Worm (Caenorhabditis elegans) whole organism, L4 larva: ENCODE results near the gene C14A6.6.

Experiments
- R02D3.7 ChIP-seq: fragments of 150-350 bp; sonication (generic microtip); optimal IDR thresholded peaks from 3 replicates; lab custom pipeline; 2014; ENCODE audit warnings: missing biosample characterization, missing genetic modification characterization
- lin-13 ChIP-seq: fragments of 150-350 bp; optimal IDR thresholded peaks from 2 replicates; lab custom pipeline; 2014; ENCODE audit warnings: missing biosample characterization, missing genetic modification reagents, missing genetic modification characterization
- lin-15B ChIP-seq: fragments of 150-350 bp; sonication (generic microtip); optimal IDR thresholded peaks from 3 replicates; lab custom pipeline; 2014; ENCODE audit warnings: missing biosample characterization, missing genetic modification characterization
- lin-29 ChIP-seq: fragments of 200-800 bp; sonication (Bioruptor generic); IDR thresholded peaks from 2 replicates; pipeline ENCODE4 v1.3.6; 2022; ENCODE audit warnings: missing genetic modification reagents, missing genetic modification characterization, missing compliant biosample characterization
- lin-38 ChIP-seq: fragments of 200-800 bp; sonication (Bioruptor generic); IDR thresholded peaks from 2 replicates; pipeline ENCODE4 v1.3.6; 2022; ENCODE audit warnings: missing genetic modification reagents, missing genetic modification characterization, missing compliant biosample characterization
- nhr-102 ChIP-seq: sonication (generic microtip); optimal IDR thresholded peaks from 2 replicates; lab custom pipeline; 2016; ENCODE audit warnings: mild to moderate bottlenecking, missing genetic modification characterization, moderate library complexity, missing compliant biosample characterization
- pha-4 ChIP-seq, 2 experiments: fragments of 150-350 bp in 1 of 2; fragments of 200-800 bp in 1 of 2; sonication (Bioruptor generic) in 1 of 2; IDR thresholded peaks in 1 of 2; optimal IDR thresholded peaks in 1 of 2; 2 replicates each; pipeline versions ENCODE4 v1.3.6 to Lab custom; 2014 to 2022; ENCODE audit warnings: missing genetic modification characterization in 2 of 2, missing genetic modification reagents in 2 of 2, missing biosample characterization in 1 of 2, missing compliant biosample characterization in 1 of 2
- unc-62 ChIP-seq, 3 experiments: fragments of 150-350 bp in 1 of 3; sonication (generic microtip); optimal IDR thresholded peaks in 2 of 3; peaks in 1 of 3; 1 replicate in 1 of 3; 2 replicates in 2 of 3; lab custom pipeline; 2014 to 2017; ENCODE audit warnings: missing biosample characterization in 3 of 3, missing genetic modification characterization in 3 of 3, missing genetic modification reagents in 3 of 3, missing genotype in 1 of 3
- vab-7 ChIP-seq: fragments of 200-800 bp; sonication (Bioruptor generic); IDR thresholded peaks from 2 replicates; pipeline ENCODE4 v1.3.6; 2022; ENCODE audit warnings: missing genetic modification reagents, missing genetic modification characterization, missing compliant biosample characterization
- ztf-11 ChIP-seq: fragments of 150-350 bp; optimal IDR thresholded peaks from 2 replicates; lab custom pipeline; 2014; ENCODE audit warnings: missing biosample characterization, missing genetic modification characterization

ce11 chrV:18142549-18142948, 24.5 kb downstream of the C14A6.6 start, which contains the start of gene Y37H2A.13:
- TF ChIP-seq lin-15B (no peak), unc-62 (GFP tag; optimal IDR thresholded peaks at IDR 0.05 in 1 of 2; lab: Kevin White, UChicago) (no peak), unc-62 (tag; optimal IDR thresholded peaks at IDR 0.05; lab: Kevin White, UChicago) (no peak), lin-38 (GFP tag; lab: Robert Waterston, UW) (no peak), pha-4 (GFP tag; IDR thresholded peaks at IDR 0.05; lab: Robert Waterston, UW) (no peak), pha-4 (tag; optimal IDR thresholded peaks at IDR 0.05; lab: Kevin White, UChicago) (no peak), lin-13 (GFP tag; lab: Kevin White, UChicago) (no peak), ztf-11 (tag; lab: Kevin White, UChicago) (no peak), lin-29 (no peak), vab-7 (GFP tag; lab: Robert Waterston, UW) (no peak), nhr-102 (tag; lab: Kevin White, UChicago) (no peak), R02D3.7 (tag; lab: Kevin White, UChicago) (no peak)
